Worm (Caenorhabditis elegans) whole organism, young adult: ENCODE results near the gene pvf-1.
A peak's percentile ranks its signal among the peaks of the same experiment; 100 is the strongest.

ENCODE experiments used
- B0035.1 ChIP-seq: sonication (generic microtip); optimal IDR thresholded peaks from 2 replicates; lab custom pipeline; 2016; ENCODE audit warnings: missing genetic modification characterization, mild to moderate bottlenecking, missing compliant biosample characterization, missing genotype, missing genetic modification reagents
- C06A6.2 ChIP-seq: fragments of 200-800 bp; sonication (Bioruptor generic); conservative IDR thresholded peaks from 2 replicates; pipeline ENCODE4 v1.3.6; 2022; ENCODE audit warnings: missing genetic modification characterization, missing compliant biosample characterization
- C17E4.6 ChIP-seq: fragments of 200-800 bp; sonication (Bioruptor generic); IDR thresholded peaks from 2 replicates; pipeline ENCODE4 v1.3.6; 2022; ENCODE audit warnings: missing genetic modification reagents, missing genetic modification characterization, missing compliant biosample characterization
- F10E7.11 ChIP-seq: sonication (generic microtip); optimal IDR thresholded peaks from 2 replicates; lab custom pipeline; 2017; ENCODE audit warnings: mild to moderate bottlenecking, missing genetic modification characterization, moderate library complexity, missing compliant biosample characterization
- F22D6.2 ChIP-seq: sonication (generic microtip); optimal IDR thresholded peaks from 2 replicates; lab custom pipeline; 2016; ENCODE audit warnings: mild to moderate bottlenecking, missing genetic modification characterization, missing compliant biosample characterization
- F33H1.4 ChIP-seq: fragments of 200-800 bp; sonication (Bioruptor generic); IDR thresholded peaks from 2 replicates; pipeline ENCODE4 v1.3.6; 2022; ENCODE audit warnings: missing genetic modification reagents, missing genetic modification characterization, missing compliant biosample characterization
- K12H6.12 ChIP-seq: fragments of 200-800 bp; sonication (Bioruptor generic); optimal IDR thresholded peaks from 2 replicates; lab custom pipeline; 2018; ENCODE audit warnings: mild to moderate bottlenecking, missing genetic modification characterization, missing compliant biosample characterization
- T26A5.8 ChIP-seq: sonication (generic microtip); optimal IDR thresholded peaks from 2 replicates; lab custom pipeline; 2016; ENCODE audit warnings: missing genetic modification characterization, missing compliant biosample characterization
- Y79H2A.3 ChIP-seq: fragments of 200-800 bp; sonication (Bioruptor generic); conservative IDR thresholded peaks from 2 replicates; pipeline ENCODE4 v1.3.6; 2022; ENCODE audit warnings: missing genetic modification reagents, missing genetic modification characterization, missing compliant biosample characterization
- Y95B8A.8 ChIP-seq: fragments of 200-800 bp; sonication (Bioruptor generic); IDR thresholded peaks from 2 replicates; pipeline ENCODE4 v1.3.6; 2022; ENCODE audit warnings: missing genetic modification reagents, missing genetic modification characterization, missing compliant biosample characterization
- ama-1 ChIP-seq, 3 experiments: fragments of 150-350 bp in 1 of 3; sonication (generic microtip) in 2 of 3; optimal IDR thresholded peaks; 2 replicates each; lab custom pipeline; 2014 to 2018; ENCODE audit warnings: missing biosample characterization in 2 of 3, missing genetic modification characterization in 2 of 3, missing genetic modification reagents in 2 of 3
- attf-3 ChIP-seq: fragments of 200-800 bp; sonication (Bioruptor generic); conservative IDR thresholded peaks from 2 replicates; pipeline ENCODE4 v1.3.6; 2022; ENCODE audit warnings: missing genetic modification reagents, missing genetic modification characterization, missing compliant biosample characterization
- attf-5 ChIP-seq: fragments of 200-800 bp; sonication (Bioruptor generic); optimal IDR thresholded peaks from 2 replicates; lab custom pipeline; 2018; ENCODE audit warnings: mild to moderate bottlenecking, missing genetic modification characterization, missing compliant biosample characterization
- cebp-2 ChIP-seq: fragments of 200-800 bp; sonication (Bioruptor generic); IDR thresholded peaks from 2 replicates; pipeline ENCODE4 v1.3.6; 2022; ENCODE audit warnings: missing genetic modification characterization, missing compliant biosample characterization
- ceh-27 ChIP-seq: fragments of 200-800 bp; sonication (Bioruptor generic); optimal IDR thresholded peaks from 2 replicates; lab custom pipeline; 2018; ENCODE audit warnings: mild to moderate bottlenecking, missing genetic modification characterization, moderate library complexity, missing compliant biosample characterization
- chd-7 ChIP-seq: sonication (generic microtip); optimal IDR thresholded peaks from 2 replicates; lab custom pipeline; 2016; ENCODE audit warnings: mild to moderate bottlenecking, missing genetic modification characterization, moderate library complexity, missing compliant biosample characterization
- dpl-1 ChIP-seq: fragments of 150-350 bp; optimal IDR thresholded peaks from 2 replicates; lab custom pipeline; 2014; ENCODE audit warnings: missing biosample characterization, missing genetic modification reagents, missing genetic modification characterization
- efl-1 ChIP-seq: fragments of 150-350 bp; optimal IDR thresholded peaks from 2 replicates; lab custom pipeline; 2014; ENCODE audit warnings: missing biosample characterization, missing genetic modification reagents, missing genetic modification characterization
- egl-44 ChIP-seq: fragments of 200-800 bp; sonication (Bioruptor generic); IDR thresholded peaks from 2 replicates; pipeline ENCODE4 v1.3.6; 2022; ENCODE audit warnings: missing genetic modification reagents, missing genetic modification characterization, missing compliant biosample characterization
- egrh-3 ChIP-seq: fragments of 200-800 bp; sonication (Bioruptor generic); IDR thresholded peaks from 2 replicates; pipeline ENCODE4 v1.3.6; 2022; ENCODE audit warnings: missing genetic modification reagents, missing genetic modification characterization, missing compliant biosample characterization
- hlh-12 ChIP-seq: sonication (generic microtip); optimal IDR thresholded peaks from 2 replicates; lab custom pipeline; 2016; ENCODE audit warnings: missing genetic modification characterization, missing compliant biosample characterization
- hlh-26 ChIP-seq: fragments of 200-800 bp; sonication (Bioruptor generic); conservative IDR thresholded peaks from 2 replicates; pipeline ENCODE4 v1.3.6; 2022; ENCODE audit warnings: missing genetic modification reagents, missing genetic modification characterization, missing compliant biosample characterization
- hmg-1.2 ChIP-seq: fragments of 200-800 bp; sonication (Bioruptor generic); IDR thresholded peaks from 2 replicates; pipeline ENCODE4 v1.3.6; 2022; ENCODE audit warnings: missing genetic modification reagents, missing genetic modification characterization, missing compliant biosample characterization
- lag-1 ChIP-seq: fragments of 200-800 bp; sonication (Bioruptor generic); IDR thresholded peaks from 2 replicates; pipeline ENCODE4 v1.3.6; 2022; ENCODE audit warnings: missing genetic modification reagents, missing genetic modification characterization, missing compliant biosample characterization
- let-526 ChIP-seq: fragments of 200-800 bp; sonication (Bioruptor generic); IDR thresholded peaks from 2 replicates; pipeline ENCODE4 v1.3.6; 2022; ENCODE audit warnings: missing genetic modification reagents, missing genetic modification characterization, missing compliant biosample characterization
- let-607 ChIP-seq, 2 experiments: fragments of 200-800 bp in 1 of 2; sonication (Bioruptor generic) in 1 of 2; sonication (generic microtip) in 1 of 2; optimal IDR thresholded peaks; 2 replicates each; lab custom pipeline; 2016 to 2018; ENCODE audit warnings: mild to moderate bottlenecking in 2 of 2, missing compliant biosample characterization in 2 of 2, missing genetic modification characterization in 2 of 2, moderate library complexity in 2 of 2, missing genotype in 1 of 2
- lir-1 ChIP-seq: fragments of 200-800 bp; sonication (Bioruptor generic); conservative IDR thresholded peaks from 2 replicates; pipeline ENCODE4 v1.3.6; 2022; ENCODE audit warnings: missing genetic modification reagents, missing genetic modification characterization, missing compliant biosample characterization
- madf-10 ChIP-seq: sonication (generic microtip); optimal IDR thresholded peaks from 2 replicates; lab custom pipeline; 2016; ENCODE audit warnings: mild to moderate bottlenecking, missing genetic modification characterization, missing compliant biosample characterization
- madf-3 ChIP-seq: fragments of 200-800 bp; sonication (Bioruptor generic); IDR thresholded peaks from 2 replicates; pipeline ENCODE4 v1.3.6; 2022; ENCODE audit warnings: missing genetic modification reagents, missing genetic modification characterization, missing compliant biosample characterization
- madf-6 ChIP-seq: fragments of 200-800 bp; sonication (Bioruptor generic); IDR thresholded peaks from 2 replicates; pipeline ENCODE4 v1.3.6; 2022; ENCODE audit warnings: missing genetic modification reagents, missing genetic modification characterization, missing compliant biosample characterization
- mcd-1 ChIP-seq: fragments of 200-800 bp; sonication (Bioruptor generic); IDR thresholded peaks from 2 replicates; pipeline ENCODE4 v1.3.6; 2022; ENCODE audit warnings: missing genetic modification reagents, missing genetic modification characterization, missing compliant biosample characterization
- nfya-1 ChIP-seq: sonication (generic microtip); optimal IDR thresholded peaks from 2 replicates; lab custom pipeline; 2017; ENCODE audit warnings: antibody characterized with exemption, missing compliant biosample characterization, missing genetic modification characterization, borderline replicate concordance; ENCODE audit not compliant: insufficient read depth
- nfya-2 ChIP-seq: fragments of 200-800 bp; sonication (Bioruptor generic); IDR thresholded peaks from 2 replicates; pipeline ENCODE4 v1.3.6; 2022; ENCODE audit warnings: missing genetic modification reagents, missing genetic modification characterization, missing compliant biosample characterization
- nfyb-1 ChIP-seq: fragments of 200-800 bp; sonication (Bioruptor generic); IDR thresholded peaks from 2 replicates; pipeline ENCODE4 v1.3.6; 2022; ENCODE audit warnings: missing genetic modification reagents, missing genetic modification characterization, missing compliant biosample characterization
- nhr-120 ChIP-seq: fragments of 200-800 bp; sonication (Bioruptor generic); IDR thresholded peaks from 2 replicates; pipeline ENCODE4 v1.3.6; 2022; ENCODE audit warnings: missing genetic modification characterization, missing compliant biosample characterization
- nhr-27 ChIP-seq: fragments of 200-800 bp; sonication (Bioruptor generic); optimal IDR thresholded peaks from 2 replicates; lab custom pipeline; 2018; ENCODE audit warnings: mild to moderate bottlenecking, missing genetic modification characterization, moderate library complexity, missing compliant biosample characterization
- nhr-90 ChIP-seq: sonication (generic microtip); optimal IDR thresholded peaks from 2 replicates; lab custom pipeline; 2016; ENCODE audit warnings: missing genotype, mild to moderate bottlenecking, missing genetic modification characterization, missing compliant biosample characterization
- rcor-1 ChIP-seq: fragments of 200-800 bp; sonication (Bioruptor generic); IDR thresholded peaks from 2 replicates; pipeline ENCODE4 v1.3.6; 2022; ENCODE audit warnings: missing genetic modification reagents, missing genetic modification characterization, missing compliant biosample characterization
- rpc-1 ChIP-seq, 2 experiments: fragments of 150-350 bp in 1 of 2; sonication (generic microtip) in 1 of 2; optimal IDR thresholded peaks; 2 replicates each; lab custom pipeline; 2014 to 2018; ENCODE audit warnings: missing biosample characterization in 1 of 2, missing genetic modification characterization in 1 of 2, missing genetic modification reagents in 1 of 2, missing genotype in 1 of 2
- sdz-38 ChIP-seq: sonication (generic microtip); optimal IDR thresholded peaks from 2 replicates; lab custom pipeline; 2016; ENCODE audit warnings: missing genotype, missing genetic modification characterization, missing compliant biosample characterization
- snpc-1.1 ChIP-seq: sonication (generic microtip); optimal IDR thresholded peaks from 2 replicates; lab custom pipeline; 2017; ENCODE audit warnings: missing genetic modification characterization, mild to moderate bottlenecking, missing compliant biosample characterization, antibody characterized with exemption, moderate library complexity, missing genotype, missing genetic modification reagents; ENCODE audit not compliant: insufficient read depth
- zfh-2 ChIP-seq: fragments of 200-800 bp; sonication (Bioruptor generic); conservative IDR thresholded peaks from 2 replicates; pipeline ENCODE4 v1.3.6; 2022; ENCODE audit warnings: missing genetic modification reagents, missing genetic modification characterization, missing compliant biosample characterization
- ztf-25 ChIP-seq: fragments of 200-800 bp; sonication (Bioruptor generic); IDR thresholded peaks from 2 replicates; pipeline ENCODE4 v1.3.6; 2022; ENCODE audit warnings: missing genetic modification reagents, missing genetic modification characterization, missing compliant biosample characterization
- ztf-26 ChIP-seq: sonication (generic microtip); optimal IDR thresholded peaks from 2 replicates; lab custom pipeline; 2017; ENCODE audit warnings: missing genetic modification characterization, missing compliant biosample characterization
- ztf-28 ChIP-seq: fragments of 200-800 bp; sonication (Bioruptor generic); IDR thresholded peaks from 2 replicates; pipeline ENCODE4 v1.3.6; 2022; ENCODE audit warnings: missing genetic modification reagents, missing genetic modification characterization, missing compliant biosample characterization

The pvf-1 gene

ce11 chrIII:1788972-1789371, 35.1 kb downstream of the pvf-1 start:
- TF ChIP-seq attf-5 (no peak), let-607 (tag; optimal IDR thresholded peaks at IDR 0.05; lab: Kevin White, UChicago) (no peak), lir-1 (GFP tag; lab: Robert Waterston, UW) (no peak), B0035.1 (no peak), hlh-26 (no peak), F33H1.4 (no peak), Y79H2A.3 (GFP tag; lab: Robert Waterston, UW) (no peak), efl-1 (GFP tag; lab: Kevin White, UChicago) (no peak), zfh-2 (GFP tag; lab: Robert Waterston, UW) (peak; percentile 79), ztf-25 (GFP tag; lab: Robert Waterston, UW) (no peak), chd-7 (no peak), egrh-3 (peak; percentile 54; the same call in 1 of the 2 replicates), lag-1 (GFP tag; lab: Robert Waterston, UW) (no peak), K12H6.12 (no peak)

- TF ChIP-seq dpl-1 (GFP tag; lab: Kevin White, UChicago) (no peak), nhr-90 (tag; lab: Kevin White, UChicago) (no peak)
Observed at ce11 chrIII:1788033-1788432, 36.1 kb downstream of the pvf-1 start, which contains the start of gene rimb-1. rimb-1 (plus strand) TSS chrIII:1788333.

ce11 chrIII:1785776-1786175, 38.3 kb downstream of the pvf-1 start:
- TF ChIP-seq let-526 (GFP tag; lab: Robert Waterston, UW) (no peak), snpc-1.1 (tag; lab: Kevin White, UChicago) (no peak), nhr-27 (tag; lab: Kevin White, UChicago) (no peak), madf-3 (GFP tag; lab: Robert Waterston, UW) (no peak), ztf-26 (no peak), ztf-25 (GFP tag; lab: Robert Waterston, UW) (no peak), madf-6 (GFP tag; lab: Robert Waterston, UW) (no peak), ama-1 (optimal IDR thresholded peaks at IDR 0.05; lab: Kevin White, UChicago) (no peak), ama-1 (GFP tag; optimal IDR thresholded peaks at IDR 0.05; lab: Kevin White, UChicago) (no peak), Y95B8A.8 (no peak), ceh-27 (GFP tag; lab: Kevin White, UChicago) (no peak), ztf-28 (GFP tag; lab: Robert Waterston, UW) (no peak), egl-44 (no peak), chd-7 (no peak), nfya-1 (tag; lab: Kevin White, UChicago) (no peak), egrh-3 (peak; percentile 93), F10E7.11 (tag; lab: Kevin White, UChicago) (no peak), sdz-38 (tag; lab: Kevin White, UChicago) (no peak), nhr-90 (tag; lab: Kevin White, UChicago) (no peak), nhr-120 (GFP tag; lab: Robert Waterston, UW) (no peak), hlh-12 (tag; lab: Kevin White, UChicago) (no peak), hmg-1.2 (peak; percentile 52), rpc-1 (optimal IDR thresholded peaks at IDR 0.05; lab: Kevin White, UChicago) (no peak), rpc-1 (tag; optimal IDR thresholded peaks at IDR 0.05; lab: Kevin White, UChicago) (no peak), cebp-2 (GFP tag; lab: Robert Waterston, UW) (no peak), mcd-1 (GFP tag; lab: Robert Waterston, UW) (0 out of 2 replicates have a peak, but pooled peaks have one; percentile 32), rcor-1 (GFP tag; lab: Robert Waterston, UW) (no peak), C17E4.6 (GFP tag; lab: Robert Waterston, UW) (no peak), T26A5.8 (tag; lab: Kevin White, UChicago) (no peak), attf-3 (no peak), madf-10 (tag; lab: Kevin White, UChicago) (no peak), nfya-2 (no peak), C06A6.2 (GFP tag; lab: Robert Waterston, UW) (no peak), F22D6.2 (tag; lab: Kevin White, UChicago) (no peak), zfh-2 (GFP tag; lab: Robert Waterston, UW) (peak; percentile 94), nfyb-1 (GFP tag; lab: Robert Waterston, UW) (no peak)
